Worm (Caenorhabditis elegans) whole organism, young adult: ENCODE measurements around the gene T11G6.2.

Source experiments
- B0261.1 ChIP-seq: sonication (generic microtip); optimal IDR thresholded peaks from 2 replicates; lab custom pipeline; 2016; ENCODE audit warnings: mild to moderate bottlenecking, missing genetic modification characterization, moderate library complexity, missing compliant biosample characterization
- F23B12.7 ChIP-seq: sonication (generic microtip); optimal IDR thresholded peaks from 2 replicates; lab custom pipeline; 2017; ENCODE audit warnings: missing genetic modification characterization, mild to moderate bottlenecking, missing compliant biosample characterization, antibody characterized with exemption, moderate library complexity; ENCODE audit not compliant: insufficient read depth
- F49E8.2 ChIP-seq: sonication (generic microtip); optimal IDR thresholded peaks from 3 replicates; lab custom pipeline; 2017; ENCODE audit warnings: missing genetic modification characterization, mild to moderate bottlenecking, missing compliant biosample characterization, antibody characterized with exemption, moderate library complexity; ENCODE audit not compliant: insufficient read depth
- Y53G8AR.9 ChIP-seq: fragments of 200-800 bp; sonication (Bioruptor generic); conservative IDR thresholded peaks from 2 replicates; pipeline ENCODE4 v1.3.6; 2022; ENCODE audit warnings: missing genetic modification reagents, missing genetic modification characterization, missing compliant biosample characterization
- cebp-2 ChIP-seq: fragments of 200-800 bp; sonication (Bioruptor generic); IDR thresholded peaks from 2 replicates; pipeline ENCODE4 v1.3.6; 2022; ENCODE audit warnings: missing genetic modification characterization, missing compliant biosample characterization
- hlh-12 ChIP-seq: sonication (generic microtip); optimal IDR thresholded peaks from 2 replicates; lab custom pipeline; 2016; ENCODE audit warnings: missing genetic modification characterization, missing compliant biosample characterization
- mxl-1 ChIP-seq: sonication (generic microtip); optimal IDR thresholded peaks from 2 replicates; lab custom pipeline; 2016; ENCODE audit warnings: missing genetic modification characterization, missing compliant biosample characterization
- nhr-90 ChIP-seq: sonication (generic microtip); optimal IDR thresholded peaks from 2 replicates; lab custom pipeline; 2016; ENCODE audit warnings: missing genotype, mild to moderate bottlenecking, missing genetic modification characterization, missing compliant biosample characterization
- rpc-1 ChIP-seq, 2 experiments: fragments of 150-350 bp in 1 of 2; sonication (generic microtip) in 1 of 2; optimal IDR thresholded peaks; 2 replicates each; lab custom pipeline; 2014 to 2018; ENCODE audit warnings: missing biosample characterization in 1 of 2, missing genetic modification characterization in 1 of 2, missing genetic modification reagents in 1 of 2, missing genotype in 1 of 2
- unc-62 ChIP-seq: fragments of 150-350 bp; optimal IDR thresholded peaks from 2 replicates; lab custom pipeline; 2014; ENCODE audit warnings: missing biosample characterization, missing genetic modification reagents, missing genetic modification characterization

ce11 chrIV:10812099-10812498, 46.2 kb downstream of the T11G6.2 start, which contains the start of gene miz-1:
- TF ChIP-seq F23B12.7 (tag; lab: Kevin White, UChicago) (no peak), mxl-1 (tag; lab: Kevin White, UChicago) (no peak), hlh-12 (tag; lab: Kevin White, UChicago) (no peak), cebp-2 (no peak), nhr-90 (tag; lab: Kevin White, UChicago) (no peak), F49E8.2 (no peak), B0261.1 (tag; lab: Kevin White, UChicago) (no peak), unc-62 (no peak), rpc-1 (optimal IDR thresholded peaks at IDR 0.05; lab: Kevin White, UChicago) (no peak), rpc-1 (tag; optimal IDR thresholded peaks at IDR 0.05; lab: Kevin White, UChicago) (no peak), Y53G8AR.9 (no peak)
